Fruit fly (Drosophila melanogaster) whole organism, embryonic: ENCODE measurements around the gene Ts.
A peak's percentile ranks its signal among the peaks of the same experiment; 100 is the strongest.

Source experiments
- B-H2 ChIP-seq: fragments of 200-800 bp; sonication (Bioruptor generic); optimal IDR thresholded peaks from 2 replicates; lab custom pipeline; 2018; ENCODE audit warnings: missing biosample characterization, mild to moderate bottlenecking, missing genetic modification characterization
- CG11560 ChIP-seq: fragments of 200-800 bp; sonication (Bioruptor generic); IDR thresholded peaks from 3 replicates; pipeline ENCODE4 v1.3.6; 2022; ENCODE audit warnings: missing biosample characterization, missing genetic modification characterization
- CG12769 ChIP-seq: fragments of 200-800 bp; sonication (Bioruptor generic); optimal IDR thresholded peaks from 2 replicates; lab custom pipeline; 2019; ENCODE audit warnings: missing biosample characterization, mild to moderate bottlenecking, missing genetic modification characterization, moderate library complexity
- CG13424 ChIP-seq: fragments of 200-800 bp; sonication (Bioruptor generic); optimal IDR thresholded peaks from 2 replicates; lab custom pipeline; 2019; ENCODE audit warnings: missing biosample characterization, mild to moderate bottlenecking, missing genetic modification characterization, moderate library complexity
- CG15269 ChIP-seq: fragments of 200-800 bp; sonication (Bioruptor generic); optimal IDR thresholded peaks from 2 replicates; lab custom pipeline; 2018; ENCODE audit warnings: missing biosample characterization, mild to moderate bottlenecking, missing genetic modification characterization, moderate library complexity
- CG1603 ChIP-seq: fragments of 200-800 bp; sonication (Bioruptor generic); optimal IDR thresholded peaks from 2 replicates; lab custom pipeline; 2019; ENCODE audit warnings: missing biosample characterization, mild to moderate bottlenecking, missing genetic modification characterization, moderate library complexity
- CG1647 ChIP-seq: fragments of 200-800 bp; sonication (Bioruptor generic); optimal IDR thresholded peaks from 3 replicates; lab custom pipeline; 2016; ENCODE audit warnings: missing biosample characterization, missing genetic modification characterization
- CG16815 ChIP-seq: fragments of 200-800 bp; sonication (Bioruptor generic); optimal IDR thresholded peaks from 3 replicates; lab custom pipeline; 2017; ENCODE audit warnings: missing biosample characterization, mild to moderate bottlenecking, missing genetic modification characterization
- CG31441 ChIP-seq: fragments of 200-800 bp; sonication (Bioruptor generic); IDR thresholded peaks from 2 replicates; pipeline ENCODE4 v1.3.6; 2022; ENCODE audit warnings: missing biosample characterization, missing genetic modification characterization
- CG32532 ChIP-seq: fragments of 200-800 bp; sonication (Bioruptor generic); IDR thresholded peaks from 2 replicates; pipeline ENCODE4 v1.3.6; 2022; ENCODE audit warnings: missing biosample characterization, missing genetic modification characterization
- CG5180 ChIP-seq: fragments of 200-800 bp; sonication (Bioruptor generic); optimal IDR thresholded peaks from 3 replicates; lab custom pipeline; 2017; ENCODE audit warnings: missing biosample characterization, missing genetic modification characterization, mild to moderate bottlenecking, moderate library complexity, missing genetic modification reagents
- CG7357 ChIP-seq: fragments of 200-800 bp; sonication (Bioruptor generic); IDR thresholded peaks from 3 replicates; pipeline ENCODE4 v1.3.6; 2022; ENCODE audit warnings: missing biosample characterization, missing genetic modification characterization
- CG7556 ChIP-seq: fragments of 200-800 bp; sonication (Bioruptor generic); optimal IDR thresholded peaks from 2 replicates; lab custom pipeline; 2017; ENCODE audit warnings: missing biosample characterization, mild to moderate bottlenecking, missing genetic modification characterization
- CG7928 ChIP-seq: fragments of 200-800 bp; sonication (Bioruptor generic); optimal IDR thresholded peaks from 2 replicates; lab custom pipeline; 2017; ENCODE audit warnings: missing biosample characterization, mild to moderate bottlenecking, missing genetic modification characterization
- CG9727 ChIP-seq: fragments of 200-800 bp; sonication (Bioruptor generic); optimal IDR thresholded peaks from 3 replicates; lab custom pipeline; 2017; ENCODE audit warnings: missing biosample characterization, mild to moderate bottlenecking, missing genetic modification characterization
- Drgx ChIP-seq: fragments of 200-800 bp; sonication (Bioruptor generic); IDR thresholded peaks from 2 replicates; pipeline ENCODE4 v1.3.6; 2022; ENCODE audit warnings: missing biosample characterization, missing genetic modification characterization
- HHEX ChIP-seq: fragments of 200-800 bp; sonication (Bioruptor generic); optimal IDR thresholded peaks from 3 replicates; lab custom pipeline; 2017; ENCODE audit warnings: missing biosample characterization, mild to moderate bottlenecking, missing genetic modification characterization, missing genetic modification reagents
- HLH4C ChIP-seq: fragments of 200-800 bp; sonication (Bioruptor generic); IDR thresholded peaks from 3 replicates; pipeline ENCODE4 v1.3.6; 2022; ENCODE audit warnings: missing biosample characterization, missing genetic modification characterization; ENCODE audit not compliant: partially characterized antibody
- Hmr ChIP-seq: fragments of 200-800 bp; sonication (Bioruptor generic); optimal IDR thresholded peaks from 3 replicates; lab custom pipeline; 2017; ENCODE audit warnings: mild to moderate bottlenecking, missing biosample characterization, missing genetic modification reagents, missing genetic modification characterization
- PHDP ChIP-seq: fragments of 200-800 bp; sonication (Bioruptor generic); optimal IDR thresholded peaks from 3 replicates; lab custom pipeline; 2018; ENCODE audit warnings: missing biosample characterization, mild to moderate bottlenecking, missing genetic modification characterization, moderate library complexity
- Rfx ChIP-seq: fragments of 200-800 bp; sonication (Bioruptor generic); IDR thresholded peaks from 2 replicates; pipeline ENCODE4 v1.3.6; 2022; ENCODE audit warnings: missing biosample characterization, missing genetic modification characterization
- Sin3A ChIP-seq: fragments of >200 bp; optimal IDR thresholded peaks from 2 replicates; lab custom pipeline; 2018
- Trl ChIP-seq, 3 experiments: fragments of >200 bp in 2 of 3; fragments of 200-800 bp in 1 of 3; sonication (Bioruptor generic) in 1 of 3; optimal IDR thresholded peaks; 2 replicates in 1 of 3; 3 replicates in 2 of 3; lab custom pipeline; 2016 to 2017; ENCODE audit warnings: missing biosample characterization in 1 of 3, missing genetic modification characterization in 1 of 3
- abd-A ChIP-seq: fragments of 200-800 bp; sonication (Bioruptor generic); optimal IDR thresholded peaks from 3 replicates; lab custom pipeline; 2019; ENCODE audit warnings: missing biosample characterization, mild to moderate bottlenecking, missing genetic modification characterization, moderate library complexity
- al ChIP-seq: fragments of 200-800 bp; sonication (Bioruptor generic); IDR thresholded peaks from 2 replicates; pipeline ENCODE4 v1.3.6; 2022; ENCODE audit warnings: missing biosample characterization, missing genetic modification characterization
- bsh ChIP-seq, 2 experiments: fragments of 200-800 bp; sonication (Bioruptor generic); optimal IDR thresholded peaks; 2 replicates each; lab custom pipeline; 2017 to 2018; ENCODE audit warnings: mild to moderate bottlenecking in 2 of 2, missing biosample characterization in 2 of 2, missing genetic modification characterization in 2 of 2, moderate library complexity in 1 of 2
- corto ChIP-seq: fragments of 200-800 bp; sonication (Bioruptor generic); optimal IDR thresholded peaks from 2 replicates; lab custom pipeline; 2016; ENCODE audit warnings: missing biosample characterization, mild to moderate bottlenecking, missing genetic modification characterization, moderate library complexity
- crol ChIP-seq: fragments of 200-800 bp; sonication (Bioruptor generic); IDR thresholded peaks from 2 replicates; pipeline ENCODE4 v1.3.6; 2022; ENCODE audit warnings: missing biosample characterization, missing genetic modification characterization
- gem ChIP-seq: fragments of 200-800 bp; sonication (Bioruptor generic); optimal IDR thresholded peaks from 2 replicates; lab custom pipeline; 2019; ENCODE audit warnings: missing biosample characterization, mild to moderate bottlenecking, missing genetic modification characterization, moderate library complexity
- jing ChIP-seq: fragments of 200-800 bp; sonication (Bioruptor generic); optimal IDR thresholded peaks from 2 replicates; lab custom pipeline; 2018; ENCODE audit warnings: missing biosample characterization, mild to moderate bottlenecking, missing genetic modification characterization
- lbe ChIP-seq: fragments of 200-800 bp; sonication (Bioruptor generic); optimal IDR thresholded peaks from 2 replicates; lab custom pipeline; 2016; ENCODE audit warnings: missing biosample characterization, mild to moderate bottlenecking, missing genetic modification characterization
- lilli ChIP-seq: fragments of 200-800 bp; sonication (Bioruptor generic); optimal IDR thresholded peaks from 3 replicates; lab custom pipeline; 2016; ENCODE audit warnings: missing biosample characterization, missing genetic modification characterization
- mirr ChIP-seq: fragments of 200-800 bp; sonication (Bioruptor generic); optimal IDR thresholded peaks from 3 replicates; lab custom pipeline; 2018; ENCODE audit warnings: missing biosample characterization, mild to moderate bottlenecking, missing genetic modification characterization
- nom ChIP-seq: fragments of 200-800 bp; sonication (Bioruptor generic); optimal IDR thresholded peaks from 2 replicates; lab custom pipeline; 2017; ENCODE audit warnings: missing biosample characterization, missing genetic modification characterization, mild to moderate bottlenecking, moderate library complexity, missing genetic modification reagents
- pb ChIP-seq: fragments of 200-800 bp; sonication (Bioruptor generic); optimal IDR thresholded peaks from 3 replicates; lab custom pipeline; 2016; ENCODE audit warnings: missing biosample characterization, missing genetic modification characterization
- phol ChIP-seq: fragments of 200-800 bp; sonication (Bioruptor generic); optimal IDR thresholded peaks from 3 replicates; lab custom pipeline; 2018; ENCODE audit warnings: missing biosample characterization, mild to moderate bottlenecking, missing genetic modification characterization, moderate library complexity
- ro ChIP-seq: fragments of 200-800 bp; sonication (Bioruptor generic); IDR thresholded peaks from 2 replicates; pipeline ENCODE4 v1.3.6; 2022; ENCODE audit warnings: missing biosample characterization, missing genetic modification characterization
- run ChIP-seq: fragments of 200-800 bp; sonication (Bioruptor generic); optimal IDR thresholded peaks from 3 replicates; lab custom pipeline; 2018; ENCODE audit warnings: missing biosample characterization, mild to moderate bottlenecking, missing genetic modification characterization
- sim ChIP-seq: fragments of 200-800 bp; sonication (Bioruptor generic); IDR thresholded peaks from 2 replicates; pipeline ENCODE4 v1.3.6; 2022; ENCODE audit warnings: missing biosample characterization, missing genetic modification characterization
- sisA ChIP-seq: fragments of 200-800 bp; sonication (Bioruptor generic); IDR thresholded peaks from 2 replicates; pipeline ENCODE4 v1.3.6; 2022; ENCODE audit warnings: missing biosample characterization, missing genetic modification characterization
- tll ChIP-seq, 2 experiments: fragments of 200-800 bp in 1 of 2; fragments of >200 bp in 1 of 2; sonication (Bioruptor generic) in 1 of 2; optimal IDR thresholded peaks; 2 replicates each; lab custom pipeline; 2017 to 2019; ENCODE audit warnings: missing biosample characterization in 2 of 2, missing genetic modification characterization in 2 of 2, mild to moderate bottlenecking in 1 of 2, moderate library complexity in 1 of 2
- wor ChIP-seq: fragments of 200-800 bp; sonication (Bioruptor generic); IDR thresholded peaks from 2 replicates; pipeline ENCODE4 v1.3.6; 2022; ENCODE audit warnings: missing biosample characterization, missing genetic modification characterization
- zf30C ChIP-seq: fragments of 200-800 bp; sonication (Bioruptor generic); optimal IDR thresholded peaks from 3 replicates; lab custom pipeline; 2018; ENCODE audit warnings: missing biosample characterization, mild to moderate bottlenecking, missing genetic modification characterization

Ts gene

DNA sequence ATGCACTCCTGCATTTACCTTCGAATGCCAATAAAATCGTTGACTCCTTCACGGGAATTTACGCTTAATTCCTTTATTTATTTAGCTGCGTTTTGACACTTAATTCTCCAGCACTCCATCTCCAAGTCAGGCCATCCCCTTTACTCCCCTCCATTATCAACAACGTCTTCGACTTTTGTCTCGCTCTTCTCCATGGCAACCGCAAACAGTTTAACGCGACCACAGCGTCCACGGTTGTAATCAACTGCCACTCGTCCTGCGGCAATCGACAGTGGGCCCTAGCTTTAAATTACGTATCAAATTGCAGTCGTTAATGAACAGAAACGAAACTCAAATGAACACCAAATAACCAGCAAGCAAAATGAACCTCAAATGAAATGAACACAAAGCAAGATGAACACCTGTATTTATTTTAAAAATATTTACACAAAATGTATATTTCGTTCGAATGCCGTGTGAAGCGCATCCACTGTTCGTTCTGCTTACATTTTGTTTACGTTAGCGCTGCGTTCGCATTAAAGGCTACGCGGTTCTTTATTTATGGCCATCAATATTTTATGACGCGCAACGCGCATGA lies 37.8 kb downstream of the Ts start (continued):
- TF ChIP-seq CG31441 (GFP tag; lab: Robert Waterston, UW) (0 out of 2 replicates have a peak, but pooled peaks have one; percentile 31), zf30C (no peak), HHEX (GFP tag; lab: Kevin White, UChicago) (no peak), gem (tag; lab: Kevin White, UChicago) (peak; percentile 48), sim (no peak), CG7357 (GFP tag; lab: Robert Waterston, UW) (no peak), bsh (GFP tag; optimal IDR thresholded peaks at IDR 0.05; lab: Kevin White, UChicago) (peak; percentile 35 to 62), run (peak; percentile 42), sisA (GFP tag; lab: Robert Waterston, UW) (no peak), lilli (peak; percentile 26), CG12769 (peak; percentile 16), phol (tag; lab: Kevin White, UChicago) (peak; percentile 22), CG1603 (tag; lab: Kevin White, UChicago) (no peak), CG1647 (GFP tag; lab: Kevin White, UChicago) (no peak), CG15269 (peak; percentile 8), CG13424 (tag; lab: Kevin White, UChicago) (peak; percentile 21), tll (GFP tag; optimal IDR thresholded peaks at IDR 0.05; lab: Kevin White, UChicago) (no peak), Sin3A (lab: Kevin White, UChicago) (no peak), al (GFP tag; lab: Robert Waterston, UW) (no peak), pb (no peak), CG9727 (GFP tag; lab: Kevin White, UChicago) (peak; percentile 1), CG7556 (GFP tag; lab: Kevin White, UChicago) (peak; percentile 42), CG7928 (GFP tag; lab: Kevin White, UChicago) (no peak)

DNA sequence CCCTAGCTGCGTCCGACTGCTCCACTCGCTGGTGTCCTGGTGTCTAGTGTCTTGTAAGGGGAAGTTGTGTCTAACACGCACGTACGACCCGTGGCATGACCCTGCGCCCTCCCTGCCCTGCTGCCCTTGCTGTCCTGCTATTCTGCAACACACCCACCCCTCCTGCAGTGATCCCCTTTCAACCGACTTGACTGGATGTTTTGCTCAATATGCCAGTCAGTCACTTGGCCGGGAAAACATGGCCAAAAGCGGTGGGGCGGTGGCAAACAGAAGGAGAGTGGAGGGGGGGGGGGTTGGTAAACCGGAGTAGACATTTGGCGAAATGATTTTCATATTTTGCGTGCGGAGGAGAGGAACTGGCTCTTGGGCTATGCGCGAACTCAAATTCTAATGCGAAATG lies 38.8 kb downstream of the Ts start:
- TF ChIP-seq ro (GFP tag; lab: Robert Waterston, UW): 0 out of 2 replicates have a peak, but pooled peaks have one; percentile 15
- no peak for TF ChIP-seq CG16815 (GFP tag; lab: Kevin White, UChicago)
- no peak for TF ChIP-seq jing
- TF ChIP-seq CG11560 (tag; lab: Robert Waterston, UW): no peak
- TF ChIP-seq mirr (GFP tag; lab: Kevin White, UChicago): peak; percentile 19
- TF ChIP-seq CG32532 (GFP tag; lab: Robert Waterston, UW): 0 out of 2 replicates have a peak, but pooled peaks have one; percentile 16
- TF ChIP-seq CG5180 (GFP tag; lab: Kevin White, UChicago): peak; percentile 14
- peak; percentile 60 for TF ChIP-seq abd-A (tag; lab: Kevin White, UChicago)
- TF ChIP-seq crol: peak; percentile 66
- TF ChIP-seq al (GFP tag; lab: Robert Waterston, UW): no peak

DNA sequence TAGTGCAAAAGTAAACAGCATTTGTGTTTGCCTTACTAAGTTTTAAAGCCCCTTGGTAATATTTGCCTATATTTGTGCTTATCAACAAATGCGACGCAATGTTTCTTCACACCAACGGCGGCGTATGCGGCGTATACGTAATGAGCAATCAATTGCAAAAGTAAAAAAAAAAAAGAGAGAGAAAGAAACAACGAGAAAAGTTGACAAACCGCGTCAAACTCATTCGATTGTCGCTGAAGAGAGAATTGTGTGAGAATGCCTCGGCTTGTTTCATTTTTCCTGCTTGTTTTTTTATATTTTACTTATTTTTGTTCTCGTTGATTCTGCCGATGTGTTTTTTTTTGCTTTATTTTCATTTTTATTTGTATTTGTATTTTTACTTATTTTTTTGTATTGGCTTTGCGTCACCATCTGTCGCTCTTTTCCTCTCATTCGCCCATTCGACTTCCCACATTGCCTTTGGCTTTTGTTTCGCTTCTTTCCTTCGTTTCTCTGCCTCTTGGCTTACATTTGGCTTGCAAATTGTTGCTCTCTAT lies 45.1 kb downstream of the Ts start:
- TF ChIP-seq Trl (optimal IDR thresholded peaks at IDR 0.05; lab: Kevin White, UChicago) (peak in 1 of 2 experiments; percentile 62), Trl (GFP tag; optimal IDR thresholded peaks at IDR 0.05; lab: Kevin White, UChicago) (no peak), PHDP (tag; lab: Kevin White, UChicago) (peak; percentile 27), HLH4C (GFP tag; lab: Robert Waterston, UW) (no peak), wor (GFP tag; lab: Robert Waterston, UW) (no peak), B-H2 (no peak), lbe (peak; percentile 57), bsh (GFP tag; optimal IDR thresholded peaks at IDR 0.05; lab: Kevin White, UChicago) (peak in 1 of 2 experiments; percentile 98), Rfx (peak; percentile 19; the same call in 1 of the 2 replicates), corto (peak; percentile 52), Hmr (GFP tag; lab: Kevin White, UChicago) (peak; percentile 11), CG1603 (tag; lab: Kevin White, UChicago) (no peak), nom (peak; percentile 99), Drgx (GFP tag; lab: Robert Waterston, UW) (peak; percentile 96)
